Worm (Caenorhabditis elegans) whole organism, young adult: ENCODE data around the gene R11E3.1.

Source experiments
- B0035.1 ChIP-seq: sonication (generic microtip); optimal IDR thresholded peaks from 2 replicates; lab custom pipeline; 2016; ENCODE audit warnings: missing genetic modification characterization, mild to moderate bottlenecking, missing compliant biosample characterization, missing genotype, missing genetic modification reagents
- B0336.3 ChIP-seq: fragments of 200-800 bp; sonication (Bioruptor generic); IDR thresholded peaks from 2 replicates; pipeline ENCODE4 v1.3.6; 2022; ENCODE audit warnings: missing genetic modification characterization, missing compliant biosample characterization
- D2030.7 ChIP-seq: fragments of 200-800 bp; sonication (Bioruptor generic); IDR thresholded peaks from 2 replicates; pipeline ENCODE4 v1.3.6; 2022; ENCODE audit warnings: missing genetic modification reagents, missing genetic modification characterization, missing compliant biosample characterization
- F10E7.11 ChIP-seq: sonication (generic microtip); optimal IDR thresholded peaks from 2 replicates; lab custom pipeline; 2017; ENCODE audit warnings: mild to moderate bottlenecking, missing genetic modification characterization, moderate library complexity, missing compliant biosample characterization
- F23B12.7 ChIP-seq: sonication (generic microtip); optimal IDR thresholded peaks from 2 replicates; lab custom pipeline; 2017; ENCODE audit warnings: missing genetic modification characterization, mild to moderate bottlenecking, missing compliant biosample characterization, antibody characterized with exemption, moderate library complexity; ENCODE audit not compliant: insufficient read depth
- F33H1.4 ChIP-seq: fragments of 200-800 bp; sonication (Bioruptor generic); IDR thresholded peaks from 2 replicates; pipeline ENCODE4 v1.3.6; 2022; ENCODE audit warnings: missing genetic modification reagents, missing genetic modification characterization, missing compliant biosample characterization
- F37B4.10 ChIP-seq: fragments of 200-800 bp; sonication (Bioruptor generic); IDR thresholded peaks from 2 replicates; pipeline ENCODE4 v1.3.6; 2022; ENCODE audit warnings: missing genetic modification characterization, missing compliant biosample characterization
- F52B5.7 ChIP-seq: sonication (generic microtip); optimal IDR thresholded peaks from 2 replicates; lab custom pipeline; 2016; ENCODE audit warnings: mild to moderate bottlenecking, missing genetic modification characterization, missing compliant biosample characterization
- F57A8.1 ChIP-seq: fragments of 200-800 bp; sonication (Bioruptor generic); optimal IDR thresholded peaks from 2 replicates; lab custom pipeline; 2018; ENCODE audit warnings: mild to moderate bottlenecking, missing genetic modification characterization, moderate library complexity, missing compliant biosample characterization
- F57C9.4 ChIP-seq: sonication (generic microtip); optimal IDR thresholded peaks from 2 replicates; lab custom pipeline; 2017; ENCODE audit warnings: mild to moderate bottlenecking, missing genetic modification characterization, missing compliant biosample characterization
- K12H6.12 ChIP-seq: fragments of 200-800 bp; sonication (Bioruptor generic); optimal IDR thresholded peaks from 2 replicates; lab custom pipeline; 2018; ENCODE audit warnings: mild to moderate bottlenecking, missing genetic modification characterization, missing compliant biosample characterization
- Y56A3A.18 ChIP-seq: fragments of 200-800 bp; sonication (Bioruptor generic); IDR thresholded peaks from 2 replicates; pipeline ENCODE4 v1.3.6; 2022; ENCODE audit warnings: missing genetic modification reagents, missing genetic modification characterization, missing compliant biosample characterization
- Y79H2A.3 ChIP-seq: fragments of 200-800 bp; sonication (Bioruptor generic); conservative IDR thresholded peaks from 2 replicates; pipeline ENCODE4 v1.3.6; 2022; ENCODE audit warnings: missing genetic modification reagents, missing genetic modification characterization, missing compliant biosample characterization
- Y95B8A.8 ChIP-seq: fragments of 200-800 bp; sonication (Bioruptor generic); IDR thresholded peaks from 2 replicates; pipeline ENCODE4 v1.3.6; 2022; ENCODE audit warnings: missing genetic modification reagents, missing genetic modification characterization, missing compliant biosample characterization
- akir-1 ChIP-seq: fragments of 200-800 bp; sonication (Bioruptor generic); optimal IDR thresholded peaks from 2 replicates; lab custom pipeline; 2018; ENCODE audit warnings: mild to moderate bottlenecking, missing genetic modification characterization, moderate library complexity, missing compliant biosample characterization
- atf-7 ChIP-seq: sonication (generic microtip); optimal IDR thresholded peaks from 2 replicates; lab custom pipeline; 2017; ENCODE audit warnings: mild to moderate bottlenecking, missing genetic modification characterization, missing compliant biosample characterization
- attf-3 ChIP-seq: fragments of 200-800 bp; sonication (Bioruptor generic); conservative IDR thresholded peaks from 2 replicates; pipeline ENCODE4 v1.3.6; 2022; ENCODE audit warnings: missing genetic modification reagents, missing genetic modification characterization, missing compliant biosample characterization
- attf-6 ChIP-seq: fragments of 200-800 bp; sonication (Bioruptor generic); IDR thresholded peaks from 2 replicates; pipeline ENCODE4 v1.3.6; 2022; ENCODE audit warnings: missing genetic modification reagents, missing genetic modification characterization, missing compliant biosample characterization
- bed-1 ChIP-seq: fragments of 200-800 bp; sonication (Bioruptor generic); IDR thresholded peaks from 2 replicates; pipeline ENCODE4 v1.3.6; 2022; ENCODE audit warnings: missing genetic modification reagents, missing genetic modification characterization, missing compliant biosample characterization
- bed-2 ChIP-seq: fragments of 200-800 bp; sonication (Bioruptor generic); IDR thresholded peaks from 2 replicates; pipeline ENCODE4 v1.3.6; 2022; ENCODE audit warnings: missing genetic modification reagents, missing genetic modification characterization, missing compliant biosample characterization
- ceh-100 ChIP-seq: fragments of 200-800 bp; sonication (Bioruptor generic); IDR thresholded peaks from 2 replicates; pipeline ENCODE4 v1.3.6; 2022; ENCODE audit warnings: missing genetic modification reagents, missing genetic modification characterization, missing compliant biosample characterization
- ceh-27 ChIP-seq: fragments of 200-800 bp; sonication (Bioruptor generic); optimal IDR thresholded peaks from 2 replicates; lab custom pipeline; 2018; ENCODE audit warnings: mild to moderate bottlenecking, missing genetic modification characterization, moderate library complexity, missing compliant biosample characterization
- dpff-1 ChIP-seq: sonication (generic microtip); optimal IDR thresholded peaks from 2 replicates; lab custom pipeline; 2017; ENCODE audit warnings: mild to moderate bottlenecking, missing genetic modification characterization, missing compliant biosample characterization
- egl-18 ChIP-seq: fragments of 200-800 bp; sonication (Bioruptor generic); IDR thresholded peaks from 2 replicates; pipeline ENCODE4 v1.3.6; 2022; ENCODE audit warnings: missing genetic modification reagents, missing genetic modification characterization, missing compliant biosample characterization
- egl-44 ChIP-seq: fragments of 200-800 bp; sonication (Bioruptor generic); IDR thresholded peaks from 2 replicates; pipeline ENCODE4 v1.3.6; 2022; ENCODE audit warnings: missing genetic modification reagents, missing genetic modification characterization, missing compliant biosample characterization
- fkh-3 ChIP-seq: sonication (generic microtip); optimal IDR thresholded peaks from 2 replicates; lab custom pipeline; 2016; ENCODE audit warnings: mild to moderate bottlenecking, missing genetic modification characterization, missing compliant biosample characterization
- him-1 ChIP-seq: sonication (generic microtip); optimal IDR thresholded peaks from 2 replicates; lab custom pipeline; 2016; ENCODE audit warnings: missing genotype, missing genetic modification reagents, missing genetic modification characterization, missing compliant biosample characterization
- hmg-20 ChIP-seq: fragments of 200-800 bp; sonication (Bioruptor generic); IDR thresholded peaks from 2 replicates; pipeline ENCODE4 v1.3.6; 2022; ENCODE audit warnings: missing genetic modification reagents, missing genetic modification characterization, missing compliant biosample characterization
- hsf-1 ChIP-seq: fragments of 200-800 bp; sonication (Bioruptor generic); IDR thresholded peaks from 2 replicates; pipeline ENCODE4 v1.3.6; 2022; ENCODE audit warnings: missing genetic modification reagents, missing genetic modification characterization, missing compliant biosample characterization
- lin-40 ChIP-seq: sonication (generic microtip); optimal IDR thresholded peaks from 2 replicates; lab custom pipeline; 2016; ENCODE audit warnings: missing genetic modification characterization, mild to moderate bottlenecking, missing compliant biosample characterization, missing genotype, missing genetic modification reagents
- lsl-1 ChIP-seq: fragments of 200-800 bp; sonication (Bioruptor generic); optimal IDR thresholded peaks from 2 replicates; lab custom pipeline; 2018; ENCODE audit warnings: mild to moderate bottlenecking, missing genetic modification characterization, moderate library complexity, missing compliant biosample characterization
- madf-6 ChIP-seq: fragments of 200-800 bp; sonication (Bioruptor generic); IDR thresholded peaks from 2 replicates; pipeline ENCODE4 v1.3.6; 2022; ENCODE audit warnings: missing genetic modification reagents, missing genetic modification characterization, missing compliant biosample characterization
- mel-28 ChIP-seq: sonication (generic microtip); optimal IDR thresholded peaks from 2 replicates; lab custom pipeline; 2016; ENCODE audit warnings: borderline replicate concordance, mild to moderate bottlenecking, missing genetic modification characterization, missing compliant biosample characterization
- mes-4 ChIP-seq: sonication (generic microtip); optimal IDR thresholded peaks from 2 replicates; lab custom pipeline; 2016; ENCODE audit warnings: missing genotype, missing genetic modification characterization, missing compliant biosample characterization
- nhr-27 ChIP-seq: fragments of 200-800 bp; sonication (Bioruptor generic); optimal IDR thresholded peaks from 2 replicates; lab custom pipeline; 2018; ENCODE audit warnings: mild to moderate bottlenecking, missing genetic modification characterization, moderate library complexity, missing compliant biosample characterization
- nhr-80 ChIP-seq: sonication (generic microtip); optimal IDR thresholded peaks from 2 replicates; lab custom pipeline; 2016; ENCODE audit warnings: missing genetic modification characterization, missing compliant biosample characterization
- repo-1 ChIP-seq: sonication (generic microtip); optimal IDR thresholded peaks from 2 replicates; lab custom pipeline; 2017; ENCODE audit warnings: mild to moderate bottlenecking, missing genetic modification characterization, missing compliant biosample characterization
- snpc-3.4 ChIP-seq: sonication (generic microtip); optimal IDR thresholded peaks from 2 replicates; lab custom pipeline; 2017; ENCODE audit warnings: missing genetic modification characterization, mild to moderate bottlenecking, missing compliant biosample characterization, antibody characterized with exemption, moderate library complexity, missing genotype, missing genetic modification reagents
- snpc-4 ChIP-seq, 5 experiments: fragments of 150-350 bp in 1 of 5; sonication (generic microtip) in 4 of 5; optimal IDR thresholded peaks; 2 replicates each; lab custom pipeline; 2014 to 2018; ENCODE audit warnings: missing genetic modification characterization in 5 of 5, missing biosample characterization in 3 of 5, antibody characterized with exemption in 2 of 5, mild to moderate bottlenecking in 2 of 5, missing compliant biosample characterization in 2 of 5, missing genotype in 2 of 5, moderate library complexity in 2 of 5, missing genetic modification reagents in 1 of 5
- sptf-2 ChIP-seq: fragments of 200-800 bp; sonication (Bioruptor generic); optimal IDR thresholded peaks from 2 replicates; lab custom pipeline; 2018; ENCODE audit warnings: mild to moderate bottlenecking, missing genetic modification characterization, missing compliant biosample characterization
- tbp1 ChIP-seq: fragments of 200-800 bp; sonication (Bioruptor generic); optimal IDR thresholded peaks from 2 replicates; lab custom pipeline; 2018; ENCODE audit warnings: mild to moderate bottlenecking, missing genetic modification characterization, missing compliant biosample characterization
- unc-130 ChIP-seq: sonication (generic microtip); optimal IDR thresholded peaks from 2 replicates; lab custom pipeline; 2016; ENCODE audit warnings: missing genetic modification reagents, missing genetic modification characterization, missing compliant biosample characterization
- unc-62 ChIP-seq: fragments of 150-350 bp; optimal IDR thresholded peaks from 2 replicates; lab custom pipeline; 2014; ENCODE audit warnings: missing biosample characterization, missing genetic modification reagents, missing genetic modification characterization
- xnd-1 ChIP-seq: sonication (generic microtip); optimal IDR thresholded peaks from 2 replicates; lab custom pipeline; 2016; ENCODE audit warnings: missing genotype, missing genetic modification reagents, missing genetic modification characterization, missing compliant biosample characterization
- ztf-22 ChIP-seq: fragments of 200-800 bp; sonication (Bioruptor generic); optimal IDR thresholded peaks from 2 replicates; lab custom pipeline; 2018; ENCODE audit warnings: mild to moderate bottlenecking, missing genetic modification characterization, moderate library complexity, missing compliant biosample characterization
- ztf-25 ChIP-seq: fragments of 200-800 bp; sonication (Bioruptor generic); IDR thresholded peaks from 2 replicates; pipeline ENCODE4 v1.3.6; 2022; ENCODE audit warnings: missing genetic modification reagents, missing genetic modification characterization, missing compliant biosample characterization
- ztf-26 ChIP-seq: sonication (generic microtip); optimal IDR thresholded peaks from 2 replicates; lab custom pipeline; 2017; ENCODE audit warnings: missing genetic modification characterization, missing compliant biosample characterization
- ztf-3 ChIP-seq: fragments of 200-800 bp; sonication (Bioruptor generic); optimal IDR thresholded peaks from 2 replicates; lab custom pipeline; 2018; ENCODE audit warnings: mild to moderate bottlenecking, missing genetic modification characterization, missing compliant biosample characterization

The R11E3.1 gene

ce11 chrIV:4749728-4750278 lies 39.7 kb upstream of the R11E3.1 start, which contains the start of the genes rpl-20 and Y17G9B.5 (continued):
- TF ChIP-seq F10E7.11 (tag; lab: Kevin White, UChicago) (peak; percentile 93), sptf-2 (GFP tag; lab: Kevin White, UChicago) (peak; percentile 84), egl-18 (GFP tag; lab: Robert Waterston, UW) (peak; percentile 98), repo-1 (tag; lab: Kevin White, UChicago) (peak; percentile 99), F37B4.10 (GFP tag; lab: Robert Waterston, UW) (peak; percentile 99), bed-1 (GFP tag; lab: Robert Waterston, UW) (0 out of 2 replicates have a peak, but pooled peaks have one; percentile 85), ztf-3 (GFP tag; lab: Kevin White, UChicago) (peak; percentile 98), F52B5.7 (tag; lab: Kevin White, UChicago) (peak; percentile 94), snpc-3.4 (tag; lab: Kevin White, UChicago) (peak; percentile 98), F23B12.7 (tag; lab: Kevin White, UChicago) (peak; percentile 99), akir-1 (GFP tag; lab: Kevin White, UChicago) (peak; percentile 80), fkh-3 (tag; lab: Kevin White, UChicago) (peak; percentile 82), nhr-80 (tag; lab: Kevin White, UChicago) (peak; percentile 99), ztf-26 (tag; lab: Kevin White, UChicago) (peak; percentile 100), B0336.3 (peak; percentile 100), Y95B8A.8 (GFP tag; lab: Robert Waterston, UW) (peak; percentile 100), unc-62 (GFP tag; lab: Kevin White, UChicago) (peak; percentile 32), him-1 (tag; lab: Kevin White, UChicago) (peak; percentile 96), mel-28 (tag; lab: Kevin White, UChicago) (peak; percentile 90), mes-4 (tag; lab: Kevin White, UChicago) (peak; percentile 88), nhr-27 (tag; lab: Kevin White, UChicago) (peak; percentile 96), Y79H2A.3 (GFP tag; lab: Robert Waterston, UW) (peak; percentile 97), Y56A3A.18 (peak; percentile 99), F57C9.4 (tag; lab: Kevin White, UChicago) (peak; percentile 97), ztf-25 (peak; percentile 88), tbp1 (peak; percentile 84), unc-130 (GFP tag; lab: Kevin White, UChicago) (peak; percentile 98), bed-2 (peak; percentile 94), F57A8.1 (GFP tag; lab: Kevin White, UChicago) (peak; percentile 84), egl-44 (peak; percentile 98), attf-6 (GFP tag; lab: Robert Waterston, UW) (peak; percentile 94), dpff-1 (tag; lab: Kevin White, UChicago) (peak; percentile 78)

- TF ChIP-seq hsf-1 (GFP tag; lab: Robert Waterston, UW) (no peak), lin-40 (tag; lab: Kevin White, UChicago) (no peak), K12H6.12 (tag; lab: Kevin White, UChicago) (no peak), fkh-3 (tag; lab: Kevin White, UChicago) (no peak), D2030.7 (peak; percentile 53), F33H1.4 (GFP tag; lab: Robert Waterston, UW) (peak; percentile 90), lsl-1 (GFP tag; lab: Kevin White, UChicago) (peak; percentile 91), B0035.1 (no peak), snpc-4 (GFP tag; optimal IDR thresholded peaks at IDR 0.05; lab: Kevin White, UChicago) (no peak), snpc-4 (tag; optimal IDR thresholded peaks at IDR 0.05; lab: Kevin White, UChicago) (peak in 2 of 4 experiments; percentile 25 to 52), ceh-100 (GFP tag; lab: Robert Waterston, UW) (no peak), ceh-27 (no peak), xnd-1 (tag; lab: Kevin White, UChicago) (peak; percentile 86), ztf-22 (no peak), madf-6 (peak; percentile 83), hmg-20 (GFP tag; lab: Robert Waterston, UW) (no peak), atf-7 (tag; lab: Kevin White, UChicago) (no peak), egl-44 (no peak), attf-3 (no peak)
Observed at ce11 chrIV:4751814-4752213, 37.7 kb upstream of the R11E3.1 start, which contains the start of gene Y17G9B.4. Gene Y17G9B.4, plus strand, starts transcription at chrIV:4752119.
